Fruit fly (Drosophila melanogaster) whole organism, embryonic: ENCODE results near the gene lobo.

ENCODE experiments used
- Atf6 ChIP-seq: fragments of 200-800 bp; sonication (Bioruptor generic); IDR thresholded peaks from 2 replicates; pipeline ENCODE4 v1.3.6; 2022; ENCODE audit warnings: missing biosample characterization, missing genetic modification characterization
- B-H2 ChIP-seq: fragments of 200-800 bp; sonication (Bioruptor generic); optimal IDR thresholded peaks from 2 replicates; lab custom pipeline; 2018; ENCODE audit warnings: missing biosample characterization, mild to moderate bottlenecking, missing genetic modification characterization
- CG10431 ChIP-seq: fragments of 200-800 bp; sonication (Bioruptor generic); optimal IDR thresholded peaks from 3 replicates; lab custom pipeline; 2018; ENCODE audit warnings: missing biosample characterization, mild to moderate bottlenecking, missing genetic modification characterization
- CG10565 ChIP-seq: fragments of 200-800 bp; sonication (Bioruptor generic); optimal IDR thresholded peaks from 3 replicates; lab custom pipeline; 2016; ENCODE audit warnings: missing biosample characterization, mild to moderate bottlenecking, missing genetic modification characterization
- CG10959 ChIP-seq: fragments of 200-800 bp; sonication (Bioruptor generic); IDR thresholded peaks from 2 replicates; pipeline ENCODE4 v1.3.6; 2022; ENCODE audit warnings: missing biosample characterization, missing genetic modification characterization
- CG11695 ChIP-seq: fragments of 200-800 bp; sonication (Bioruptor generic); IDR thresholded peaks from 3 replicates; pipeline ENCODE4 v1.3.6; 2022; ENCODE audit warnings: missing biosample characterization, missing genetic modification characterization
- CG13424 ChIP-seq: fragments of 200-800 bp; sonication (Bioruptor generic); optimal IDR thresholded peaks from 2 replicates; lab custom pipeline; 2019; ENCODE audit warnings: missing biosample characterization, mild to moderate bottlenecking, missing genetic modification characterization, moderate library complexity
- CG14441 ChIP-seq: fragments of 200-800 bp; sonication (Bioruptor generic); IDR thresholded peaks from 2 replicates; pipeline ENCODE4 v1.3.6; 2022; ENCODE audit warnings: missing biosample characterization, missing genetic modification characterization
- CG17328 ChIP-seq: fragments of 200-800 bp; sonication (Bioruptor generic); IDR thresholded peaks from 2 replicates; pipeline ENCODE4 v1.3.6; 2022; ENCODE audit warnings: missing biosample characterization, missing genetic modification characterization
- CG33557 ChIP-seq: fragments of 200-800 bp; sonication (Bioruptor generic); optimal IDR thresholded peaks from 2 replicates; lab custom pipeline; 2019; ENCODE audit warnings: missing biosample characterization, mild to moderate bottlenecking, missing genetic modification characterization, moderate library complexity
- CG4282 ChIP-seq: fragments of 200-800 bp; sonication (Bioruptor generic); optimal IDR thresholded peaks from 2 replicates; lab custom pipeline; 2016; ENCODE audit warnings: missing biosample characterization, missing genetic modification characterization
- CG6272 ChIP-seq: fragments of 200-800 bp; sonication (Bioruptor generic); IDR thresholded peaks from 2 replicates; pipeline ENCODE4 v1.3.6; 2022; ENCODE audit warnings: missing biosample characterization, missing genetic modification characterization
- CG7839 ChIP-seq: fragments of 200-800 bp; sonication (Bioruptor generic); optimal IDR thresholded peaks from 3 replicates; lab custom pipeline; 2018; ENCODE audit warnings: missing biosample characterization, mild to moderate bottlenecking, missing genetic modification characterization, moderate library complexity
- CG9817 ChIP-seq: fragments of 200-800 bp; sonication (Bioruptor generic); optimal IDR thresholded peaks from 2 replicates; lab custom pipeline; 2018; ENCODE audit warnings: missing biosample characterization, mild to moderate bottlenecking, missing genetic modification characterization, moderate library complexity
- CG9876 ChIP-seq: fragments of 200-800 bp; sonication (Bioruptor generic); optimal IDR thresholded peaks from 2 replicates; lab custom pipeline; 2016; ENCODE audit warnings: missing biosample characterization, missing genetic modification characterization
- CHES-1-like ChIP-seq: fragments of 200-800 bp; sonication (Bioruptor generic); optimal IDR thresholded peaks from 2 replicates; lab custom pipeline; 2016; ENCODE audit warnings: missing biosample characterization, missing genetic modification characterization
- Dbx ChIP-seq: fragments of 200-800 bp; sonication (Bioruptor generic); IDR thresholded peaks from 3 replicates; pipeline ENCODE4 v1.3.6; 2022; ENCODE audit warnings: missing biosample characterization, missing genetic modification characterization
- Dek ChIP-seq: fragments of 200-800 bp; sonication (Bioruptor generic); optimal IDR thresholded peaks from 3 replicates; lab custom pipeline; 2019; ENCODE audit warnings: missing biosample characterization, mild to moderate bottlenecking, missing genetic modification characterization, moderate library complexity
- Fer1 ChIP-seq: fragments of 200-800 bp; sonication (Bioruptor generic); optimal IDR thresholded peaks from 2 replicates; lab custom pipeline; 2017; ENCODE audit warnings: missing biosample characterization, mild to moderate bottlenecking, missing genetic modification characterization
- Gug ChIP-seq: fragments of 200-800 bp; sonication (Bioruptor generic); IDR thresholded peaks from 4 replicates; pipeline ENCODE4 v1.3.6; 2022; ENCODE audit warnings: missing biosample characterization, missing genetic modification characterization
- HHEX ChIP-seq: fragments of 200-800 bp; sonication (Bioruptor generic); optimal IDR thresholded peaks from 3 replicates; lab custom pipeline; 2017; ENCODE audit warnings: missing biosample characterization, mild to moderate bottlenecking, missing genetic modification characterization, missing genetic modification reagents
- HLH4C ChIP-seq: fragments of 200-800 bp; sonication (Bioruptor generic); IDR thresholded peaks from 3 replicates; pipeline ENCODE4 v1.3.6; 2022; ENCODE audit warnings: missing biosample characterization, missing genetic modification characterization; ENCODE audit not compliant: partially characterized antibody
- Lim3 ChIP-seq: fragments of 200-800 bp; sonication (Bioruptor generic); IDR thresholded peaks from 2 replicates; pipeline ENCODE4 v1.3.6; 2022; ENCODE audit warnings: missing biosample characterization, missing genetic modification characterization
- Mrtf ChIP-seq: fragments of 200-800 bp; sonication (Bioruptor generic); IDR thresholded peaks from 3 replicates; pipeline ENCODE4 v1.3.6; 2022; ENCODE audit warnings: missing biosample characterization, missing genetic modification characterization
- Neu2 ChIP-seq: fragments of 200-800 bp; sonication (Bioruptor generic); optimal IDR thresholded peaks from 3 replicates; lab custom pipeline; 2016; ENCODE audit warnings: missing biosample characterization, missing genetic modification characterization, borderline replicate concordance
- Rfx ChIP-seq: fragments of 200-800 bp; sonication (Bioruptor generic); IDR thresholded peaks from 2 replicates; pipeline ENCODE4 v1.3.6; 2022; ENCODE audit warnings: missing biosample characterization, missing genetic modification characterization
- Sry-β ChIP-seq: fragments of 200-800 bp; sonication (Bioruptor generic); optimal IDR thresholded peaks from 2 replicates; lab custom pipeline; 2018; ENCODE audit warnings: missing biosample characterization, mild to moderate bottlenecking, missing genetic modification characterization, moderate library complexity
- abd-A ChIP-seq: fragments of 200-800 bp; sonication (Bioruptor generic); optimal IDR thresholded peaks from 3 replicates; lab custom pipeline; 2019; ENCODE audit warnings: missing biosample characterization, mild to moderate bottlenecking, missing genetic modification characterization, moderate library complexity
- ara ChIP-seq: fragments of 200-800 bp; sonication (Bioruptor generic); IDR thresholded peaks from 2 replicates; pipeline ENCODE4 v1.3.6; 2022; ENCODE audit warnings: missing biosample characterization, missing genetic modification characterization
- az2 ChIP-seq: fragments of 200-800 bp; sonication (Bioruptor generic); optimal IDR thresholded peaks from 3 replicates; lab custom pipeline; 2016; ENCODE audit warnings: missing biosample characterization, missing genetic modification characterization
- bab2 ChIP-seq: fragments of 200-800 bp; sonication (Bioruptor generic); optimal IDR thresholded peaks from 2 replicates; lab custom pipeline; 2016; ENCODE audit warnings: missing biosample characterization, missing genetic modification characterization
- bsh ChIP-seq, 2 experiments: fragments of 200-800 bp; sonication (Bioruptor generic); optimal IDR thresholded peaks; 2 replicates each; lab custom pipeline; 2017 to 2018; ENCODE audit warnings: mild to moderate bottlenecking in 2 of 2, missing biosample characterization in 2 of 2, missing genetic modification characterization in 2 of 2, moderate library complexity in 1 of 2
- cg ChIP-seq: fragments of 200-800 bp; sonication (Bioruptor generic); optimal IDR thresholded peaks from 3 replicates; lab custom pipeline; 2019; ENCODE audit warnings: missing biosample characterization, mild to moderate bottlenecking, missing genetic modification characterization, moderate library complexity
- crol ChIP-seq: fragments of 200-800 bp; sonication (Bioruptor generic); IDR thresholded peaks from 2 replicates; pipeline ENCODE4 v1.3.6; 2022; ENCODE audit warnings: missing biosample characterization, missing genetic modification characterization
- dan ChIP-seq: fragments of 200-800 bp; sonication (Bioruptor generic); IDR thresholded peaks from 2 replicates; pipeline ENCODE4 v1.3.6; 2022; ENCODE audit warnings: missing biosample characterization, missing genetic modification characterization
- dmrt11E ChIP-seq: fragments of 200-800 bp; sonication (Bioruptor generic); optimal IDR thresholded peaks from 3 replicates; lab custom pipeline; 2018; ENCODE audit warnings: missing biosample characterization, mild to moderate bottlenecking, missing genetic modification characterization, moderate library complexity
- exex ChIP-seq: fragments of 200-800 bp; sonication (Bioruptor generic); optimal IDR thresholded peaks from 4 replicates; lab custom pipeline; 2018; ENCODE audit warnings: missing biosample characterization, mild to moderate bottlenecking, missing genetic modification characterization, moderate library complexity
- fd64A ChIP-seq: fragments of 200-800 bp; sonication (Bioruptor generic); optimal IDR thresholded peaks from 3 replicates; lab custom pipeline; 2018; ENCODE audit warnings: missing biosample characterization, mild to moderate bottlenecking, missing genetic modification characterization
- fd96Cb ChIP-seq: fragments of 200-800 bp; sonication (Bioruptor generic); optimal IDR thresholded peaks from 2 replicates; lab custom pipeline; 2018; ENCODE audit warnings: missing biosample characterization, mild to moderate bottlenecking, missing genetic modification characterization, moderate library complexity
- gce ChIP-seq: fragments of 200-800 bp; sonication (Bioruptor generic); IDR thresholded peaks from 3 replicates; pipeline ENCODE4 v1.3.6; 2022; ENCODE audit warnings: missing biosample characterization, missing genetic modification characterization
- gem ChIP-seq: fragments of 200-800 bp; sonication (Bioruptor generic); optimal IDR thresholded peaks from 2 replicates; lab custom pipeline; 2019; ENCODE audit warnings: missing biosample characterization, mild to moderate bottlenecking, missing genetic modification characterization, moderate library complexity
- hbn ChIP-seq: fragments of 200-800 bp; sonication (Bioruptor generic); IDR thresholded peaks from 2 replicates; pipeline ENCODE4 v1.3.6; 2022; ENCODE audit warnings: missing biosample characterization, missing genetic modification characterization; ENCODE audit not compliant: partially characterized antibody
- jumu ChIP-seq: fragments of 200-800 bp; sonication (Bioruptor generic); optimal IDR thresholded peaks from 3 replicates; lab custom pipeline; 2016; ENCODE audit warnings: missing biosample characterization, missing genetic modification characterization
- kay ChIP-seq: fragments of 200-800 bp; sonication (Bioruptor generic); optimal IDR thresholded peaks from 2 replicates; lab custom pipeline; 2016; ENCODE audit warnings: missing biosample characterization, missing genetic modification characterization
- knrl ChIP-seq: fragments of 200-800 bp; sonication (Bioruptor generic); IDR thresholded peaks from 3 replicates; pipeline ENCODE4 v1.3.6; 2022; ENCODE audit warnings: missing biosample characterization, missing genetic modification characterization; ENCODE audit not compliant: partially characterized antibody
- lilli ChIP-seq: fragments of 200-800 bp; sonication (Bioruptor generic); optimal IDR thresholded peaks from 3 replicates; lab custom pipeline; 2016; ENCODE audit warnings: missing biosample characterization, missing genetic modification characterization
- lov ChIP-seq, 2 experiments: fragments of 200-800 bp in 1 of 2; fragments of >200 bp in 1 of 2; sonication (Bioruptor generic) in 1 of 2; IDR thresholded peaks in 1 of 2; optimal IDR thresholded peaks in 1 of 2; 2 replicates in 1 of 2; 3 replicates in 1 of 2; pipeline versions ENCODE4 v1.3.6 to Lab custom; 2017 to 2022; ENCODE audit warnings: missing biosample characterization in 1 of 2, missing genetic modification characterization in 1 of 2
- row ChIP-seq: fragments of 200-800 bp; sonication (Bioruptor generic); IDR thresholded peaks from 3 replicates; pipeline ENCODE4 v1.3.6; 2022; ENCODE audit warnings: missing biosample characterization, missing genetic modification characterization
- sens-2 ChIP-seq: fragments of 200-800 bp; sonication (Bioruptor generic); IDR thresholded peaks from 2 replicates; pipeline ENCODE4 v1.3.6; 2022; ENCODE audit warnings: missing biosample characterization, missing genetic modification characterization
- sima ChIP-seq: fragments of 200-800 bp; sonication (Bioruptor generic); optimal IDR thresholded peaks from 2 replicates; lab custom pipeline; 2016; ENCODE audit warnings: missing biosample characterization, missing genetic modification characterization

Gene lobo

dm6 chr3R:25178521-25178920 is 15.1 kb downstream of the lobo start (continued):
- TF ChIP-seq CG9817 (tag; lab: Kevin White, UChicago) (peak; percentile 27), CHES-1-like (GFP tag; lab: Kevin White, UChicago) (no peak), CG7839 (tag; lab: Kevin White, UChicago) (peak; percentile 75), kay (no peak), CG13424 (peak; percentile 68), CG10565 (GFP tag; lab: Kevin White, UChicago) (no peak), Sry-β (GFP tag; lab: Kevin White, UChicago) (no peak), HHEX (GFP tag; lab: Kevin White, UChicago) (no peak), knrl (GFP tag; lab: Robert Waterston, UW) (no peak), abd-A (tag; lab: Kevin White, UChicago) (no peak), Dek (no peak), HLH4C (GFP tag; lab: Robert Waterston, UW) (no peak), CG33557 (GFP tag; lab: Kevin White, UChicago) (peak; percentile 83), CG10959 (peak; percentile 50), Mrtf (GFP tag; lab: Robert Waterston, UW) (peak; percentile 75), lov (optimal IDR thresholded peaks at IDR 0.05; lab: Kevin White, UChicago) (no peak), lov (GFP tag; IDR thresholded peaks at IDR 0.05; lab: Robert Waterston, UW) (0 out of 3 replicates have a peak, but pooled peaks have one; percentile 23), Atf6 (GFP tag; lab: Robert Waterston, UW) (peak; percentile 46; the same call in 1 of the 2 replicates), CG9876 (GFP tag; lab: Kevin White, UChicago) (no peak), CG10431 (GFP tag; lab: Kevin White, UChicago) (no peak), jumu (GFP tag; lab: Kevin White, UChicago) (no peak), dan (GFP tag; lab: Robert Waterston, UW) (peak; percentile 93), Rfx (GFP tag; lab: Robert Waterston, UW) (no peak), bab2 (no peak), Neu2 (GFP tag; lab: Kevin White, UChicago) (no peak), dmrt11E (tag; lab: Kevin White, UChicago) (peak; percentile 94), gem (peak; percentile 79), CG14441 (GFP tag; lab: Robert Waterston, UW) (peak; percentile 63), lilli (peak; percentile 68), sima (no peak), CG17328 (GFP tag; lab: Robert Waterston, UW) (peak; percentile 92), exex (no peak), sens-2 (peak; percentile 72), row (GFP tag; lab: Robert Waterston, UW) (peak; percentile 81), fd64A (GFP tag; lab: Kevin White, UChicago) (peak; percentile 23), CG11695 (peak; percentile 68; the same call in 2 of the 3 replicates), fd96Cb (peak; percentile 20), bsh (GFP tag; optimal IDR thresholded peaks at IDR 0.05; lab: Kevin White, UChicago) (peak; percentile 25 to 86), az2 (GFP tag; lab: Kevin White, UChicago) (peak; percentile 83), CG6272 (GFP tag; lab: Robert Waterston, UW) (peak; percentile 64), crol (GFP tag; lab: Robert Waterston, UW) (peak; percentile 46; the same call in 1 of the 2 replicates), hbn (GFP tag; lab: Robert Waterston, UW) (no peak), Gug (0 out of 4 replicates have a peak, but pooled peaks have one; percentile 15), gce (GFP tag; lab: Robert Waterston, UW) (0 out of 3 replicates have a peak, but pooled peaks have one; percentile 28), Fer1 (GFP tag; lab: Kevin White, UChicago) (no peak), Dbx (GFP tag; lab: Robert Waterston, UW) (0 out of 3 replicates have a peak, but pooled peaks have one; percentile 15), Lim3 (GFP tag; lab: Robert Waterston, UW) (no peak), B-H2 (no peak), ara (GFP tag; lab: Robert Waterston, UW) (peak; percentile 85), cg (GFP tag; lab: Kevin White, UChicago) (no peak), CG4282 (GFP tag; lab: Kevin White, UChicago) (no peak)
